Worm (Caenorhabditis elegans): Measurements from ENCODE around the gene scyl-1.

scyl-1 gene

ce11 chrV:13082442-13083126 is 41.1 kb upstream of the scyl-1 start, which contains the start of gene C34B4.2:
Gene C34B4.2 (plus strand): TSS chrV:13083055.
- TF ChIP-seq zfp-2 (tag; optimal IDR thresholded peaks at IDR 0.05) (no peak), lin-38 (GFP tag; IDR thresholded peaks at IDR 0.05) (peak; percentile 25; the same call in 1 of the 2 replicates), dpl-1 (GFP tag; optimal IDR thresholded peaks at IDR 0.05) (no peak), aha-1 (tag) (peak; percentile 100), nhr-77 (tag; optimal IDR thresholded peaks at IDR 0.05) (peak; percentile 5), tag-97 (GFP tag; IDR thresholded peaks at IDR 0.05) (no peak), Y5F2A.4 (GFP tag; optimal IDR thresholded peaks at IDR 0.05) (no peak), F26F4.8 (GFP tag; conservative IDR thresholded peaks at IDR 0.05) (no peak), ceh-28 (tag; optimal IDR thresholded peaks at IDR 0.05) (no peak), nhr-28 (tag; optimal IDR thresholded peaks at IDR 0.05) (peak; percentile 55), R02D3.7 (tag; optimal IDR thresholded peaks at IDR 0.05) (no peak), unc-62 (GFP tag; optimal IDR thresholded peaks at IDR 0.05 in 1 of 2) (peak in 1 of 2 experiments; percentile 93), unc-62 (tag; optimal IDR thresholded peaks at IDR 0.05) (no peak), lin-1 (GFP tag; IDR thresholded peaks at IDR 0.05) (peak; percentile 68; the same call in 1 of the 2 replicates), F37D6.2 (tag; optimal IDR thresholded peaks at IDR 0.05) (no peak), skn-1 (tag; optimal IDR thresholded peaks at IDR 0.05) (no peak), nhr-102 (tag; optimal IDR thresholded peaks at IDR 0.05) (peak; percentile 7), mes-2 (tag; optimal IDR thresholded peaks at IDR 0.05; ENCODE audit: poor library complexity, severe bottlenecking) (peak; percentile 48), ama-1 (optimal IDR thresholded peaks at IDR 0.05) (no peak), daf-12 (tag; optimal IDR thresholded peaks at IDR 0.05) (no peak), madf-9 (GFP tag; conservative IDR thresholded peaks at IDR 0.05) (no peak), dmd-6 (GFP tag; IDR thresholded peaks at IDR 0.05) (peak; percentile 79), zfp-3 (GFP tag; conservative IDR thresholded peaks at IDR 0.05) (no peak), ceh-62 (tag; optimal IDR thresholded peaks at IDR 0.05) (no peak), daf-8 (GFP tag; IDR thresholded peaks at IDR 0.05) (no peak), nhr-111 (GFP tag; optimal IDR thresholded peaks at IDR 0.05) (no peak), F10B5.3 (tag; optimal IDR thresholded peaks at IDR 0.05) (no peak), snpc-1.2 (GFP tag; IDR thresholded peaks at IDR 0.05) (no peak), mxl-3 (GFP tag; optimal IDR thresholded peaks at IDR 0.05) (peak; percentile 66), pqm-1 (tag; optimal IDR thresholded peaks at IDR 0.05) (no peak), lim-7 (GFP tag; IDR thresholded peaks at IDR 0.05) (no peak), zip-2 (tag; optimal IDR thresholded peaks at IDR 0.05) (no peak), F44E2.7 (GFP tag; IDR thresholded peaks at IDR 0.05) (no peak), pha-4 (GFP tag; IDR thresholded peaks at IDR 0.05) (peak; percentile 61), pha-4 (tag; optimal IDR thresholded peaks at IDR 0.05) (peak; percentile 85), Y48G9A.11 (GFP tag; IDR thresholded peaks at IDR 0.05) (no peak), mep-1 (tag; optimal IDR thresholded peaks at IDR 0.05) (peak; percentile 75), ztf-11 (tag; optimal IDR thresholded peaks at IDR 0.05) (no peak), zip-11 (GFP tag; IDR thresholded peaks at IDR 0.05) (no peak), nhr-25 (tag; optimal IDR thresholded peaks at IDR 0.05; ENCODE audit: borderline replicate concordance, insufficient read depth) (no peak), dmd-9 (GFP tag; IDR thresholded peaks at IDR 0.05) (no peak), saeg-2 (GFP tag; IDR thresholded peaks at IDR 0.05) (no peak), spr-1 (tag; optimal IDR thresholded peaks at IDR 0.05) (no peak), fkh-10 (GFP tag; optimal IDR thresholded peaks at IDR 0.05) (no peak), jun-1 (tag; optimal IDR thresholded peaks at IDR 0.05) (no peak), lsy-2 (tag; optimal IDR thresholded peaks at IDR 0.05) (peak; percentile 7 to 62), cey-2 (tag; optimal IDR thresholded peaks at IDR 0.05; ENCODE audit: borderline replicate concordance, insufficient read depth) (no peak), lin-39 (tag; optimal IDR thresholded peaks at IDR 0.05) (no peak), mxl-2 (GFP tag; conservative IDR thresholded peaks at IDR 0.05) (no peak), unc-130 (GFP tag; optimal IDR thresholded peaks at IDR 0.05) (no peak), ces-1 (GFP tag; optimal IDR thresholded peaks at IDR 0.05) (no peak)

Data from whole organism, L4 larva.